Fruit fly (Drosophila melanogaster) whole organism, embryonic: ENCODE data around the gene HIP-R.

ENCODE experiments used
- Bteb2 ChIP-seq: fragments of 200-800 bp; sonication (Bioruptor generic); optimal IDR thresholded peaks from 2 replicates; lab custom pipeline; 2016; ENCODE audit warnings: missing biosample characterization, missing genetic modification characterization
- CG10274 ChIP-seq: fragments of 200-800 bp; sonication (Bioruptor generic); optimal IDR thresholded peaks from 3 replicates; lab custom pipeline; 2017; ENCODE audit warnings: missing biosample characterization, mild to moderate bottlenecking, missing genetic modification characterization
- CG1233 ChIP-seq: fragments of 200-800 bp; sonication (Bioruptor generic); optimal IDR thresholded peaks from 4 replicates; lab custom pipeline; 2018; ENCODE audit warnings: missing biosample characterization, mild to moderate bottlenecking, missing genetic modification characterization
- CG12769 ChIP-seq: fragments of 200-800 bp; sonication (Bioruptor generic); optimal IDR thresholded peaks from 2 replicates; lab custom pipeline; 2019; ENCODE audit warnings: missing biosample characterization, mild to moderate bottlenecking, missing genetic modification characterization, moderate library complexity
- CG13296 ChIP-seq: fragments of 200-800 bp; sonication (Bioruptor generic); optimal IDR thresholded peaks from 3 replicates; lab custom pipeline; 2018; ENCODE audit warnings: missing biosample characterization, mild to moderate bottlenecking, missing genetic modification characterization
- CG14050 ChIP-seq: fragments of 200-800 bp; sonication (Bioruptor generic); IDR thresholded peaks from 3 replicates; pipeline ENCODE4 v1.3.6; 2022; ENCODE audit warnings: missing biosample characterization, missing genetic modification characterization
- CG15514 ChIP-seq: fragments of 200-800 bp; sonication (Bioruptor generic); optimal IDR thresholded peaks from 3 replicates; lab custom pipeline; 2017; ENCODE audit warnings: missing biosample characterization, missing genetic modification characterization, mild to moderate bottlenecking, moderate library complexity, missing genetic modification reagents
- CG17359 ChIP-seq: fragments of 200-800 bp; sonication (Bioruptor generic); optimal IDR thresholded peaks from 3 replicates; lab custom pipeline; 2018; ENCODE audit warnings: missing biosample characterization, mild to moderate bottlenecking, missing genetic modification characterization, moderate library complexity
- CG18011 ChIP-seq: fragments of 200-800 bp; sonication (Bioruptor generic); optimal IDR thresholded peaks from 2 replicates; lab custom pipeline; 2017; ENCODE audit warnings: missing biosample characterization, missing genetic modification characterization, mild to moderate bottlenecking, moderate library complexity, missing genotype
- CG18262 ChIP-seq: fragments of 200-800 bp; optimal IDR thresholded peaks from 3 replicates; lab custom pipeline; 2019; ENCODE audit warnings: missing biosample characterization, mild to moderate bottlenecking, missing genetic modification characterization, moderate library complexity
- CG30403 ChIP-seq: fragments of 200-800 bp; sonication (Bioruptor generic); optimal IDR thresholded peaks from 3 replicates; lab custom pipeline; 2016; ENCODE audit warnings: missing biosample characterization, missing genetic modification characterization
- CG30431 ChIP-seq: fragments of 200-800 bp; sonication (Bioruptor generic); optimal IDR thresholded peaks from 2 replicates; lab custom pipeline; 2017; ENCODE audit warnings: missing biosample characterization, missing genetic modification characterization
- CG31365 ChIP-seq: fragments of 200-800 bp; sonication (Bioruptor generic); optimal IDR thresholded peaks from 2 replicates; lab custom pipeline; 2018; ENCODE audit warnings: missing biosample characterization, mild to moderate bottlenecking, missing genetic modification characterization
- CG6272 ChIP-seq: fragments of 200-800 bp; sonication (Bioruptor generic); IDR thresholded peaks from 2 replicates; pipeline ENCODE4 v1.3.6; 2022; ENCODE audit warnings: missing biosample characterization, missing genetic modification characterization
- CG6689 ChIP-seq: fragments of 200-800 bp; sonication (Bioruptor generic); IDR thresholded peaks from 2 replicates; pipeline ENCODE4 v1.3.6; 2022; ENCODE audit warnings: missing biosample characterization, missing genetic modification characterization
- CG7357 ChIP-seq: fragments of 200-800 bp; sonication (Bioruptor generic); IDR thresholded peaks from 3 replicates; pipeline ENCODE4 v1.3.6; 2022; ENCODE audit warnings: missing biosample characterization, missing genetic modification characterization
- CG7928 ChIP-seq: fragments of 200-800 bp; sonication (Bioruptor generic); optimal IDR thresholded peaks from 2 replicates; lab custom pipeline; 2017; ENCODE audit warnings: missing biosample characterization, mild to moderate bottlenecking, missing genetic modification characterization
- CG8359 ChIP-seq: fragments of 200-800 bp; sonication (Bioruptor generic); optimal IDR thresholded peaks from 2 replicates; lab custom pipeline; 2017; ENCODE audit warnings: missing biosample characterization, mild to moderate bottlenecking, missing genetic modification characterization, borderline replicate concordance
- CG9727 ChIP-seq: fragments of 200-800 bp; sonication (Bioruptor generic); optimal IDR thresholded peaks from 3 replicates; lab custom pipeline; 2017; ENCODE audit warnings: missing biosample characterization, mild to moderate bottlenecking, missing genetic modification characterization
- Camta ChIP-seq: fragments of 200-800 bp; sonication (Bioruptor generic); optimal IDR thresholded peaks from 2 replicates; lab custom pipeline; 2016; ENCODE audit warnings: missing biosample characterization, missing genetic modification characterization
- Fer2 ChIP-seq: fragments of 200-800 bp; sonication (Bioruptor generic); optimal IDR thresholded peaks from 2 replicates; lab custom pipeline; 2018; ENCODE audit warnings: missing biosample characterization, mild to moderate bottlenecking, missing genetic modification characterization, moderate library complexity
- MBD-R2 ChIP-seq: fragments of 200-800 bp; sonication (Bioruptor generic); IDR thresholded peaks from 2 replicates; pipeline ENCODE4 v1.3.6; 2022; ENCODE audit warnings: missing biosample characterization, missing genetic modification characterization
- MTF-1 ChIP-seq: fragments of 200-800 bp; sonication (Bioruptor generic); optimal IDR thresholded peaks from 2 replicates; lab custom pipeline; 2018; ENCODE audit warnings: missing biosample characterization, mild to moderate bottlenecking, missing genetic modification characterization, borderline replicate concordance
- Mrtf ChIP-seq: fragments of 200-800 bp; sonication (Bioruptor generic); IDR thresholded peaks from 3 replicates; pipeline ENCODE4 v1.3.6; 2022; ENCODE audit warnings: missing biosample characterization, missing genetic modification characterization
- Myb ChIP-seq: fragments of 200-800 bp; sonication (Bioruptor generic); optimal IDR thresholded peaks from 2 replicates; lab custom pipeline; 2016; ENCODE audit warnings: missing biosample characterization, missing genetic modification characterization
- NK7.1 ChIP-seq: fragments of 200-800 bp; sonication (Bioruptor generic); optimal IDR thresholded peaks from 3 replicates; lab custom pipeline; 2016; ENCODE audit warnings: missing biosample characterization, missing genetic modification characterization
- abd-A ChIP-seq: fragments of 200-800 bp; sonication (Bioruptor generic); optimal IDR thresholded peaks from 3 replicates; lab custom pipeline; 2019; ENCODE audit warnings: missing biosample characterization, mild to moderate bottlenecking, missing genetic modification characterization, moderate library complexity
- bab2 ChIP-seq: fragments of 200-800 bp; sonication (Bioruptor generic); optimal IDR thresholded peaks from 2 replicates; lab custom pipeline; 2016; ENCODE audit warnings: missing biosample characterization, missing genetic modification characterization
- btn ChIP-seq: fragments of 200-800 bp; sonication (Bioruptor generic); optimal IDR thresholded peaks from 2 replicates; lab custom pipeline; 2016; ENCODE audit warnings: missing biosample characterization, missing genetic modification characterization
- cwo ChIP-seq: fragments of 200-800 bp; sonication (Bioruptor generic); optimal IDR thresholded peaks from 3 replicates; lab custom pipeline; 2017; ENCODE audit warnings: missing biosample characterization, missing genetic modification characterization, mild to moderate bottlenecking, moderate library complexity, missing genetic modification reagents
- dan ChIP-seq: fragments of 200-800 bp; sonication (Bioruptor generic); IDR thresholded peaks from 2 replicates; pipeline ENCODE4 v1.3.6; 2022; ENCODE audit warnings: missing biosample characterization, missing genetic modification characterization
- dimm ChIP-seq: fragments of 200-800 bp; sonication (Bioruptor generic); IDR thresholded peaks from 2 replicates; pipeline ENCODE4 v1.3.6; 2022; ENCODE audit warnings: missing biosample characterization, missing genetic modification characterization
- dm ChIP-seq: fragments of 200-800 bp; sonication (Bioruptor generic); optimal IDR thresholded peaks from 3 replicates; lab custom pipeline; 2016; ENCODE audit warnings: missing biosample characterization, missing genetic modification characterization
- dmrt99B ChIP-seq: fragments of 200-800 bp; sonication (Bioruptor generic); optimal IDR thresholded peaks from 2 replicates; lab custom pipeline; 2018; ENCODE audit warnings: missing biosample characterization, mild to moderate bottlenecking, missing genetic modification characterization, moderate library complexity
- eyg ChIP-seq: fragments of 200-800 bp; sonication (Bioruptor generic); optimal IDR thresholded peaks from 3 replicates; lab custom pipeline; 2016; ENCODE audit warnings: missing biosample characterization, missing genetic modification characterization
- fd102C ChIP-seq: fragments of 200-800 bp; sonication (Bioruptor generic); optimal IDR thresholded peaks from 2 replicates; lab custom pipeline; 2018; ENCODE audit warnings: missing biosample characterization, mild to moderate bottlenecking, missing genetic modification characterization, moderate library complexity
- fu2 ChIP-seq: fragments of 200-800 bp; sonication (Bioruptor generic); optimal IDR thresholded peaks from 2 replicates; lab custom pipeline; 2016; ENCODE audit warnings: missing biosample characterization, missing genetic modification characterization
- kni ChIP-seq: fragments of 200-800 bp; sonication (Bioruptor generic); optimal IDR thresholded peaks from 3 replicates; lab custom pipeline; 2017; ENCODE audit warnings: mild to moderate bottlenecking, missing biosample characterization, missing genetic modification reagents, missing genetic modification characterization
- odd ChIP-seq: fragments of 200-800 bp; sonication (Bioruptor generic); optimal IDR thresholded peaks from 2 replicates; lab custom pipeline; 2017; ENCODE audit warnings: missing biosample characterization, mild to moderate bottlenecking, missing genetic modification characterization
- p53 ChIP-seq: fragments of 200-800 bp; sonication (Bioruptor generic); optimal IDR thresholded peaks from 2 replicates; lab custom pipeline; 2016; ENCODE audit warnings: missing biosample characterization, missing genetic modification characterization
- pan ChIP-seq, 4 experiments: fragments of >200 bp in 3 of 4; fragments of 200-800 bp in 1 of 4; sonication (Bioruptor generic) in 1 of 4; optimal IDR thresholded peaks in 3 of 4; IDR thresholded peaks in 1 of 4; 2 replicates each; pipeline versions ENCODE4 v1.3.6 to Lab custom; 2017 to 2022; ENCODE audit warnings: missing biosample characterization in 2 of 4, missing genetic modification characterization in 2 of 4, mixed read lengths in 1 of 4
- peb ChIP-seq: fragments of 200-800 bp; sonication (Bioruptor generic); IDR thresholded peaks from 2 replicates; pipeline ENCODE4 v1.3.6; 2022; ENCODE audit warnings: missing biosample characterization, missing genetic modification characterization
- ranshi ChIP-seq: fragments of 200-800 bp; sonication (Bioruptor generic); IDR thresholded peaks from 2 replicates; pipeline ENCODE4 v1.3.6; 2022; ENCODE audit warnings: missing biosample characterization, missing genetic modification characterization
- slou ChIP-seq: fragments of 200-800 bp; sonication (Bioruptor generic); optimal IDR thresholded peaks from 3 replicates; lab custom pipeline; 2016; ENCODE audit warnings: missing biosample characterization, missing genetic modification characterization
- tll ChIP-seq, 2 experiments: fragments of 200-800 bp in 1 of 2; fragments of >200 bp in 1 of 2; sonication (Bioruptor generic) in 1 of 2; optimal IDR thresholded peaks; 2 replicates each; lab custom pipeline; 2017 to 2019; ENCODE audit warnings: missing biosample characterization in 2 of 2, missing genetic modification characterization in 2 of 2, mild to moderate bottlenecking in 1 of 2, moderate library complexity in 1 of 2
- trem ChIP-seq: fragments of 200-800 bp; optimal IDR thresholded peaks from 3 replicates; lab custom pipeline; 2019; ENCODE audit warnings: missing biosample characterization, mild to moderate bottlenecking, missing genetic modification characterization, moderate library complexity
- twi ChIP-seq: fragments of 200-800 bp; optimal IDR thresholded peaks from 2 replicates; lab custom pipeline; 2019; ENCODE audit warnings: missing biosample characterization, mild to moderate bottlenecking, missing genetic modification characterization, moderate library complexity
- vvl ChIP-seq: fragments of 200-800 bp; sonication (Bioruptor generic); IDR thresholded peaks from 2 replicates; pipeline ENCODE4 v1.3.6; 2022; ENCODE audit warnings: missing biosample characterization, missing genetic modification characterization
- wek ChIP-seq: fragments of 200-800 bp; sonication (Bioruptor generic); optimal IDR thresholded peaks from 3 replicates; lab custom pipeline; 2018; ENCODE audit warnings: missing biosample characterization, mild to moderate bottlenecking, missing genetic modification characterization, moderate library complexity
- zfh1 ChIP-seq: fragments of 200-800 bp; sonication (Bioruptor generic); IDR thresholded peaks from 3 replicates; pipeline ENCODE4 v1.3.6; 2022; ENCODE audit warnings: missing biosample characterization, missing genetic modification characterization

HIP-R gene

DNA sequence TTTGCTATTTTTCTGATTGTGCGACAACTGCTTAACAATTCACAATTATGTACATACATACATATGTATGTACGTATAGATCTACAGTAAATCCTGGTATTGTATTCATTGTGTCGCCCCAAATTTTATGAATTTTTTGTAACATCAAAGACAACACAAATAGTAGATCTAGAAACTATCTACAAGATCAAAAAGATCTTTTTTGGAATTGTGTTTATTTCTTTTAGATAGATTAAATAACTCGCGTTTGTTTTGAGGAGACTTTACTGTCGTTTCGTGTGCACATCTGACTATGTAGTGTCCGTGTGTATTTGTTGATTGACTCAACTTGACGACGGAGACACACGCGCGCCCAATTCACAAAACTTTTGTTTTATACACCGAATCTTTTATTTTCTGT, 15.5 kb upstream of the HIP-R start (continued):
- TF ChIP-seq MBD-R2 (peak; percentile 93), CG31365 (tag; lab: Kevin White, UChicago) (peak; percentile 77), CG10274 (GFP tag; lab: Kevin White, UChicago) (peak; percentile 77), btn (GFP tag; lab: Kevin White, UChicago) (peak; percentile 33), fd102C (GFP tag; lab: Kevin White, UChicago) (peak; percentile 40), ranshi (GFP tag; lab: Robert Waterston, UW) (peak; percentile 91), Mrtf (GFP tag; lab: Robert Waterston, UW) (peak; percentile 89), CG7928 (GFP tag; lab: Kevin White, UChicago) (peak; percentile 66), twi (tag; lab: Kevin White, UChicago) (peak; percentile 77), Bteb2 (GFP tag; lab: Kevin White, UChicago) (peak; percentile 94), tll (GFP tag; optimal IDR thresholded peaks at IDR 0.05; lab: Kevin White, UChicago) (no peak), fu2 (GFP tag; lab: Kevin White, UChicago) (peak; percentile 91), p53 (GFP tag; lab: Kevin White, UChicago) (peak; percentile 65), trem (tag; lab: Kevin White, UChicago) (peak; percentile 40), Camta (GFP tag; lab: Kevin White, UChicago) (peak; percentile 86), CG8359 (GFP tag; lab: Kevin White, UChicago) (peak; percentile 26), abd-A (tag; lab: Kevin White, UChicago) (peak; percentile 64), CG12769 (tag; lab: Kevin White, UChicago) (peak; percentile 96), CG7357 (peak; percentile 82), odd (GFP tag; lab: Kevin White, UChicago) (peak; percentile 79), slou (GFP tag; lab: Kevin White, UChicago) (peak; percentile 68), MTF-1 (GFP tag; lab: Kevin White, UChicago) (peak; percentile 75), CG6272 (GFP tag; lab: Robert Waterston, UW) (peak; percentile 87), peb (GFP tag; lab: Robert Waterston, UW) (peak; percentile 76), bab2 (GFP tag; lab: Kevin White, UChicago) (peak; percentile 92), Myb (peak; percentile 82), kni (GFP tag; lab: Kevin White, UChicago) (peak; percentile 26), dmrt99B (peak; percentile 93), CG14050 (peak; percentile 84), NK7.1 (peak; percentile 71), CG6689 (GFP tag; lab: Robert Waterston, UW) (peak; percentile 91), CG30403 (peak; percentile 92), CG30431 (GFP tag; lab: Kevin White, UChicago) (peak; percentile 40), CG13296 (peak; percentile 94), wek (GFP tag; lab: Kevin White, UChicago) (peak; percentile 55), zfh1 (GFP tag; lab: Robert Waterston, UW) (peak; percentile 89), dm (GFP tag; lab: Kevin White, UChicago) (peak; percentile 66), CG17359 (peak; percentile 89), dimm (GFP tag; lab: Robert Waterston, UW) (no peak; the same call in 1 of the 2 replicates), eyg (GFP tag; lab: Kevin White, UChicago) (peak; percentile 77), Fer2 (peak; percentile 91), cwo (GFP tag; lab: Kevin White, UChicago) (peak; percentile 92), vvl (GFP tag; lab: Robert Waterston, UW) (peak; percentile 95), dan (GFP tag; lab: Robert Waterston, UW) (no peak), CG18262 (tag; lab: Kevin White, UChicago) (peak; percentile 82), CG15514 (GFP tag; lab: Kevin White, UChicago) (peak; percentile 86), CG18011 (GFP tag; lab: Kevin White, UChicago) (peak; percentile 73), pan (optimal IDR thresholded peaks at IDR 0.05; lab: Kevin White, UChicago) (no peak), pan (GFP tag; optimal IDR thresholded peaks at IDR 0.05 in 1 of 2, IDR thresholded peaks at IDR 0.05 in 1 of 2) (peak in 1 of 2 experiments; percentile 95), CG9727 (peak; percentile 89), CG1233 (peak; percentile 87)
